Worm (Caenorhabditis elegans): ENCODE results near the gene F46E10.3.
A peak's percentile ranks its signal among the peaks of the same experiment; 100 is the strongest.

F46E10.3 gene

DNA sequence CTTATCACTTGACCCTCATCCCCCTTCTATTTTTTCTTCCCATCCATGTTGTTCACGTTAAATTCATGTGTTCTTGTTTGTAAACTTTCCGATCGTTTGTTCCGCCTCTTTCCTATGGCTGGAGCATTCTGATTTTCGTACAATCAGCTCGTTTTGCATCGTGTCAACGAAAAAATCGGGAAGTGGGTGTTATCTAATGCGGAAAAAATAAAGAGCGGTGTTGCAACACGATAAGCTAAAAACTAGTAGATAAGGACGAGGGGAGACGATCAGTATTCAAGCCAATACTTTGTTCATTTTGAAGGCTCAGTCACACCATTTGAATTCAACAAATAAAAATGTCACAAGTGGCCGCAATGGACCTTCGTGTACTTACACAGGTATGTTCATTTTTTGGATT is 6.7 kb downstream of the F46E10.3 start, which contains the start of gene acs-1:
Gene acs-1, plus strand, starts transcription at position 233 of the 400 bp plus-strand sequence.
- TF ChIP-seq elt-2 (tag; optimal IDR thresholded peaks at IDR 0.05) (peak; percentile 95), pqm-1 (tag; optimal IDR thresholded peaks at IDR 0.05) (peak; percentile 66), unc-62 (GFP tag; optimal IDR thresholded peaks at IDR 0.05) (no peak)

DNA sequence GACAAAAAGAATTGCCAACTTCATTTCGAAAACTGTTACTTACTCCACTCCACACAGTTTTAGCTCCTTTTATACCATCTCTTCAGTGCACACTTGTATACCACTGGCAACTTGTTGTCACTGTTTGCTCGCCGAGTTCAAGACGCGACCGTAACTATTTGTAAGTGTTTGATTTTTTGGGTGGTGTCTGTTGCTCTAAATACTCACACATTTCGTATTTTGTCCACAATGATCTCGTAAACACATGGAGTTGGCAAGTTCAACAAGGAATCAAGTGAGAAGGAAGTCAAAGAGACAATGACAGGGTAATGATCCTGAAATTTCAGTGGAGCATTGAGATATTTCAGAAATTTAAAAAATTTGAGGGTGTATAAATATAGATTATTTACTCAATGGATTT is 14.9 kb downstream of the F46E10.3 start, which contains the start of gene hpo-26:
Gene hpo-26, minus strand, starts transcription at position 31 of the 400 bp plus-strand sequence.
- TF ChIP-seq nhr-67 (tag; optimal IDR thresholded peaks at IDR 0.05): no peak
- TF ChIP-seq ceh-82 (tag; optimal IDR thresholded peaks at IDR 0.05): no peak
- no peak for TF ChIP-seq ama-1 (optimal IDR thresholded peaks at IDR 0.05)
- TF ChIP-seq pha-4 (tag; optimal IDR thresholded peaks at IDR 0.05): peak; percentile 90
- TF ChIP-seq R02D3.7 (tag; optimal IDR thresholded peaks at IDR 0.05): no peak
- TF ChIP-seq egl-5 (tag; optimal IDR thresholded peaks at IDR 0.05): no peak
- no peak for TF ChIP-seq nhr-43 (tag; optimal IDR thresholded peaks at IDR 0.05; ENCODE audit: poor library complexity, severe bottlenecking)
- TF ChIP-seq jun-1 (tag; optimal IDR thresholded peaks at IDR 0.05): no peak
- TF ChIP-seq hmg-11 (tag; optimal IDR thresholded peaks at IDR 0.05): no peak
- no peak for TF ChIP-seq nfya-1 (tag; optimal IDR thresholded peaks at IDR 0.05; ENCODE audit: insufficient read depth)
- TF ChIP-seq ceh-28 (tag; optimal IDR thresholded peaks at IDR 0.05): peak; percentile 3
- TF ChIP-seq ceh-16 (tag; optimal IDR thresholded peaks at IDR 0.05): no peak
- no peak for TF ChIP-seq nhr-25 (tag; optimal IDR thresholded peaks at IDR 0.05)
- TF ChIP-seq snpc-4 (tag; optimal IDR thresholded peaks at IDR 0.05): no peak
- TF ChIP-seq aly-2 (tag; optimal IDR thresholded peaks at IDR 0.05): no peak
- no peak for TF ChIP-seq fos-1 (tag; optimal IDR thresholded peaks at IDR 0.05)
- TF ChIP-seq nhr-11 (tag; optimal IDR thresholded peaks at IDR 0.05): no peak

DNA sequence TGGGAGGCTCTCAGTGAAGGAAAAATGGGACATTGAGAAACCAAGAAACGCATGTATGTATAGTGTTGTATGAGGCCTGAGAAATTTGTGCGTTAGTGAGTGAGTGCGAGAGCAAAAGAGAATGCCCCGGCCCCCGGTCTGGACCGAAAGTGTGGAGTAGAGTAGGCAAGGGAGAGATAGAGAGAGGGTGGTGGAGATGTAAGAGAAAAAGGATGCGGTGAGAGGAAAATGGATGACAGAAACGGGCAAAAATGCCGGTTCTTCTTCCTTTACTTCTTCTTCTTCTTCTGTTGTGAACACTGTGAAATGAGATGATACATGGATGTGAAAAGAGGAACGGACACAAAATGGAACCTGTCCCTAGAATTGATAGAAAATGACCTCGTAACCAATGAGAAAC is 20.2 kb downstream of the F46E10.3 start:
- no peak for TF ChIP-seq nhr-43 (tag; optimal IDR thresholded peaks at IDR 0.05; ENCODE audit: poor library complexity, severe bottlenecking)
- TF ChIP-seq ztf-11 (tag; optimal IDR thresholded peaks at IDR 0.05): no peak
- peak; percentile 38 for TF ChIP-seq ama-1 (optimal IDR thresholded peaks at IDR 0.05)
- TF ChIP-seq nhr-23 (tag; optimal IDR thresholded peaks at IDR 0.05): peak; percentile 3
- no peak for TF ChIP-seq ceh-28 (tag; optimal IDR thresholded peaks at IDR 0.05)
- no peak for TF ChIP-seq elt-3 (tag; optimal IDR thresholded peaks at IDR 0.05)
- no peak for TF ChIP-seq nhr-12 (tag; optimal IDR thresholded peaks at IDR 0.05)
- peak; percentile 40 for TF ChIP-seq nfya-1 (tag; optimal IDR thresholded peaks at IDR 0.05; ENCODE audit: insufficient read depth)
- TF ChIP-seq pha-4 (tag; optimal IDR thresholded peaks at IDR 0.05): peak; percentile 42
- peak; percentile 53 for TF ChIP-seq lin-39 (tag; optimal IDR thresholded peaks at IDR 0.05)
- peak; percentile 68 for TF ChIP-seq hmg-11 (tag; optimal IDR thresholded peaks at IDR 0.05)

DNA sequence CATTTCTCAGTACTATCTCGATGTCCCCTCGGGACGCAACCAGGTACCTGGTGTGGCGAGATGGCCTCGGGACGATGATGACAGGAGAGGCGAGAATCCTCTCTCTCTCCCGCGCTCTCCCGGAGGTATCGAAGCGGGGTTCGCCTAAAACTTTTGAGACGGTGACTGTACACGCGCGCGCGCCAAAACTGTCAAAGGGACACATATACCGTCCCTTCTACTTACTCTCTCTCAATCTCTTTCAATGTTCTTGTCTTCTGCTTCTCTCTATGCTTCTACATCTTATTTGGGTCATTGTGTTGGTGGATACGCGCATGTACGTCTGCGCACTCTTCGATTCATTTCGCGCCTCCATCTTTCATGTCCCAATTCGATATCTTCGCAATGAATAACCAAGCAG is 23.8 kb downstream of the F46E10.3 start:
- TF ChIP-seq skn-1 (tag; optimal IDR thresholded peaks at IDR 0.05) (no peak), pqm-1 (tag; optimal IDR thresholded peaks at IDR 0.05) (no peak), mml-1 (tag; optimal IDR thresholded peaks at IDR 0.05) (no peak), lsy-12 (tag; optimal IDR thresholded peaks at IDR 0.05) (no peak), ceh-82 (tag; optimal IDR thresholded peaks at IDR 0.05) (no peak), elt-3 (tag; optimal IDR thresholded peaks at IDR 0.05) (no peak), nhr-76 (tag; optimal IDR thresholded peaks at IDR 0.05) (no peak), pha-4 (tag; optimal IDR thresholded peaks at IDR 0.05) (no peak), nhr-77 (tag; optimal IDR thresholded peaks at IDR 0.05) (no peak), elt-2 (tag; optimal IDR thresholded peaks at IDR 0.05) (no peak), ceh-28 (tag; optimal IDR thresholded peaks at IDR 0.05) (no peak), nhr-12 (tag; optimal IDR thresholded peaks at IDR 0.05) (no peak), nhr-67 (tag; optimal IDR thresholded peaks at IDR 0.05) (no peak), unc-62 (GFP tag; optimal IDR thresholded peaks at IDR 0.05) (no peak), nhr-28 (tag; optimal IDR thresholded peaks at IDR 0.05) (no peak), mdl-1 (tag; optimal IDR thresholded peaks at IDR 0.05) (no peak), hmg-11 (tag; optimal IDR thresholded peaks at IDR 0.05) (no peak), fkh-2 (tag; optimal IDR thresholded peaks at IDR 0.05) (no peak), nhr-43 (tag; optimal IDR thresholded peaks at IDR 0.05; ENCODE audit: poor library complexity, severe bottlenecking) (peak; percentile 51), unc-39 (tag; optimal IDR thresholded peaks at IDR 0.05) (no peak), nhr-25 (tag; optimal IDR thresholded peaks at IDR 0.05) (peak; percentile 65), egl-27 (tag; optimal IDR thresholded peaks at IDR 0.05) (no peak), ceh-9 (tag; optimal IDR thresholded peaks at IDR 0.05) (no peak), nhr-23 (tag; optimal IDR thresholded peaks at IDR 0.05) (peak; percentile 84), ama-1 (optimal IDR thresholded peaks at IDR 0.05) (peak; percentile 14)

Data from whole organism, L3 larva.